Fruit fly (Drosophila melanogaster): Measurements from ENCODE around the gene Galphaf.

DNA sequence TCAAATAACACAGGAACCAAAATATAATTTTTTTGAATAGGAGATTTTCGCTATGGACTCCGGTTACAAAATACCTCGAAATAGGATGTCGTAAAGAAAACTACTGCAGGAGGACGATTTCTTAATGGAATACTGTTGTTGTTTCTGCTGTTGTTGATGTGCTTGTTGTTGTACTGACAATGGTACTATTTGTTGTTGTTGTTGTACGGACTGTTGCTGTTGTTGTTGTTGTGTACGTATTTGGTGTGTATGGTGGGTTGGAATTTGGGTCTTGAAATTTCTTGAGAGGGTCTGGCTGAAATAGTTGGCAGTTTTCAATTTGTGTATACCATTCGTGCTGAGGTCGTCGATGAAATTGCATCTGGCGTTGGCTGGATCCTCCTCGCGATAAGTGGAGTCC, 41.5 kb downstream of the Galphaf start:
- TF ChIP-seq CG31627 (GFP tag; optimal IDR thresholded peaks at IDR 0.05): no peak
- TF ChIP-seq CG6792 (GFP tag; optimal IDR thresholded peaks at IDR 0.05): no peak
- TF ChIP-seq vri (GFP tag; optimal IDR thresholded peaks at IDR 0.05): no peak
- TF ChIP-seq Sox102F (GFP tag; optimal IDR thresholded peaks at IDR 0.05): no peak
- TF ChIP-seq CG6854 (GFP tag; optimal IDR thresholded peaks at IDR 0.05): no peak
- no peak for TF ChIP-seq dsx (GFP tag; optimal IDR thresholded peaks at IDR 0.05; ENCODE audit: poor library complexity, severe bottlenecking)
- TF ChIP-seq CG4318 (GFP tag; optimal IDR thresholded peaks at IDR 0.05): no peak
- TF ChIP-seq CG16779 (tag; optimal IDR thresholded peaks at IDR 0.05): no peak
- TF ChIP-seq CG8632 (GFP tag; optimal IDR thresholded peaks at IDR 0.05): no peak

Data from whole organism, prepupa.